Fruit fly (Drosophila melanogaster): ENCODE results near the gene Ostgamma.

- TF ChIP-seq cyc (GFP tag; optimal IDR thresholded peaks at IDR 0.05) (no peak), Ets21C (GFP tag; optimal IDR thresholded peaks at IDR 0.05) (no peak), Ets96B (tag; optimal IDR thresholded peaks at IDR 0.05) (no peak), CG10669 (GFP tag; optimal IDR thresholded peaks at IDR 0.05) (no peak), CG7368 (GFP tag; optimal IDR thresholded peaks at IDR 0.05) (no peak), Lpt (GFP tag; optimal IDR thresholded peaks at IDR 0.05) (no peak), Sox102F (GFP tag; optimal IDR thresholded peaks at IDR 0.05) (no peak), CG16779 (tag; optimal IDR thresholded peaks at IDR 0.05) (no peak), spab (GFP tag; optimal IDR thresholded peaks at IDR 0.05) (no peak), CG6792 (GFP tag; optimal IDR thresholded peaks at IDR 0.05) (no peak), CG6163 (GFP tag; IDR thresholded peaks at IDR 0.05) (no peak), eg (GFP tag; IDR thresholded peaks at IDR 0.05) (no peak; the same call in 2 of the 3 replicates), OdsH (GFP tag; optimal IDR thresholded peaks at IDR 0.05) (no peak)
These were observed 27.8 kb downstream of the Ostgamma start for dm6 chr2L:8280225-8280624.

All from whole organism, prepupa.